Worm (Caenorhabditis elegans) whole organism, young adult: Measurements from ENCODE around the gene Y68A4A.13.

ENCODE experiments used
- F57A8.1 ChIP-seq: fragments of 200-800 bp; sonication (Bioruptor generic); optimal IDR thresholded peaks from 2 replicates; lab custom pipeline; 2018; ENCODE audit warnings: mild to moderate bottlenecking, missing genetic modification characterization, moderate library complexity, missing compliant biosample characterization
- ama-1 ChIP-seq, 3 experiments: fragments of 150-350 bp in 1 of 3; sonication (generic microtip) in 2 of 3; optimal IDR thresholded peaks; 2 replicates each; lab custom pipeline; 2014 to 2018; ENCODE audit warnings: missing biosample characterization in 2 of 3, missing genetic modification characterization in 2 of 3, missing genetic modification reagents in 2 of 3
- attf-6 ChIP-seq: fragments of 200-800 bp; sonication (Bioruptor generic); IDR thresholded peaks from 2 replicates; pipeline ENCODE4 v1.3.6; 2022; ENCODE audit warnings: missing genetic modification reagents, missing genetic modification characterization, missing compliant biosample characterization
- efl-1 ChIP-seq: fragments of 150-350 bp; optimal IDR thresholded peaks from 2 replicates; lab custom pipeline; 2014; ENCODE audit warnings: missing biosample characterization, missing genetic modification reagents, missing genetic modification characterization
- egrh-3 ChIP-seq: fragments of 200-800 bp; sonication (Bioruptor generic); IDR thresholded peaks from 2 replicates; pipeline ENCODE4 v1.3.6; 2022; ENCODE audit warnings: missing genetic modification reagents, missing genetic modification characterization, missing compliant biosample characterization
- mel-28 ChIP-seq: sonication (generic microtip); optimal IDR thresholded peaks from 2 replicates; lab custom pipeline; 2016; ENCODE audit warnings: borderline replicate concordance, mild to moderate bottlenecking, missing genetic modification characterization, missing compliant biosample characterization
- snpc-4 ChIP-seq, 5 experiments: fragments of 150-350 bp in 1 of 5; sonication (generic microtip) in 4 of 5; optimal IDR thresholded peaks; 2 replicates each; lab custom pipeline; 2014 to 2018; ENCODE audit warnings: missing genetic modification characterization in 5 of 5, missing biosample characterization in 3 of 5, antibody characterized with exemption in 2 of 5, mild to moderate bottlenecking in 2 of 5, missing compliant biosample characterization in 2 of 5, missing genotype in 2 of 5, moderate library complexity in 2 of 5, missing genetic modification reagents in 1 of 5
- ztf-18 ChIP-seq: sonication (generic microtip); optimal IDR thresholded peaks from 2 replicates; lab custom pipeline; 2016; ENCODE audit warnings: missing genotype, mild to moderate bottlenecking, missing genetic modification characterization, missing compliant biosample characterization
- ztf-22 ChIP-seq: fragments of 200-800 bp; sonication (Bioruptor generic); optimal IDR thresholded peaks from 2 replicates; lab custom pipeline; 2018; ENCODE audit warnings: mild to moderate bottlenecking, missing genetic modification characterization, moderate library complexity, missing compliant biosample characterization

DNA sequence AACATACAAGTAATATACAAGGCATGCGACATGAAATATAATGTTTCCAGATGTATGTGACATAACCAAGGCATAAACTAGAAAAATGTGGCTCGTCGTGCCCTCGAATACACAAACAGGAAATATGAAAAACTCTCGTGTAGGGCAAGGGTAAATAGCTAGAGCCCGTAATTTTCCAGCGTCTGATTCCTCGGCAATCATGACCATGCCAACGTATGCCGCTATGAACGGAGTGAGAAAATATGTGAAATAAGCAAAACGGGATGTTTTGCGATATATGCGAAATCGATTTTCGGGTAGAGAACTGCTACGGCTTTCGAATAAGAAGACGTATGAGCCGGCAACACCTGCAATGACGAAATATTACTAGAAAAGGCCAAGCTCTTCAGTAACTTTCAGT lies 17.4 kb upstream of the Y68A4A.13 start, which contains the start of gene scl-25:
- TF ChIP-seq ztf-22 (no peak), efl-1 (GFP tag; lab: Kevin White, UChicago) (no peak), egrh-3 (GFP tag; lab: Robert Waterston, UW) (no peak), attf-6 (no peak), ama-1 (optimal IDR thresholded peaks at IDR 0.05; lab: Kevin White, UChicago) (no peak), ama-1 (GFP tag; optimal IDR thresholded peaks at IDR 0.05; lab: Kevin White, UChicago) (no peak), ztf-18 (tag; lab: Kevin White, UChicago) (no peak), F57A8.1 (GFP tag; lab: Kevin White, UChicago) (no peak), snpc-4 (GFP tag; optimal IDR thresholded peaks at IDR 0.05; lab: Kevin White, UChicago) (no peak), snpc-4 (tag; optimal IDR thresholded peaks at IDR 0.05; lab: Kevin White, UChicago) (no peak), mel-28 (tag; lab: Kevin White, UChicago) (no peak)
